Worm (Caenorhabditis elegans) whole organism, mixed stage, embryonic: Measurements from ENCODE around the gene srd-43.

Source experiments
- ces-1 ChIP-seq: fragments of 150-350 bp; optimal IDR thresholded peaks from 2 replicates; lab custom pipeline; 2014; ENCODE audit warnings: missing biosample characterization, missing genetic modification reagents, missing genetic modification characterization
- elt-1 ChIP-seq: sonication (generic microtip); optimal IDR thresholded peaks from 2 replicates; lab custom pipeline; 2017; ENCODE audit warnings: missing genetic modification characterization, mild to moderate bottlenecking, missing compliant biosample characterization, antibody characterized with exemption, moderate library complexity, borderline replicate concordance; ENCODE audit not compliant: insufficient read depth
- elt-3 ChIP-seq: fragments of 150-350 bp; optimal IDR thresholded peaks from 2 replicates; lab custom pipeline; 2014; ENCODE audit warnings: missing biosample characterization, missing genetic modification characterization
- hlh-1 ChIP-seq: fragments of 150-350 bp; optimal IDR thresholded peaks from 2 replicates; lab custom pipeline; 2014; ENCODE audit warnings: missing biosample characterization, missing genetic modification reagents, missing genetic modification characterization
- lsy-2 ChIP-seq: fragments of 150-350 bp; optimal IDR thresholded peaks from 2 replicates; lab custom pipeline; 2014; ENCODE audit warnings: missing biosample characterization, missing genetic modification characterization
- mep-1 ChIP-seq: fragments of 150-350 bp; optimal IDR thresholded peaks from 2 replicates; lab custom pipeline; 2017; ENCODE audit warnings: missing biosample characterization, missing genetic modification reagents, missing genetic modification characterization, inconsistent platforms
- nhr-12 ChIP-seq: fragments of 150-350 bp; optimal IDR thresholded peaks from 2 replicates; lab custom pipeline; 2014; ENCODE audit warnings: missing biosample characterization, missing genetic modification characterization
- nhr-237 ChIP-seq: fragments of 150-350 bp; optimal IDR thresholded peaks from 2 replicates; lab custom pipeline; 2014; ENCODE audit warnings: missing biosample characterization, missing genetic modification characterization
- pha-4 ChIP-seq: fragments of 150-350 bp; optimal IDR thresholded peaks from 2 replicates; lab custom pipeline; 2018; ENCODE audit warnings: missing biosample characterization, missing genetic modification reagents, missing genetic modification characterization
- snpc-4 ChIP-seq: fragments of 150-350 bp; optimal IDR thresholded peaks from 2 replicates; lab custom pipeline; 2014; ENCODE audit warnings: missing biosample characterization, missing genetic modification characterization
- sptf-1 ChIP-seq: sonication (generic microtip); optimal IDR thresholded peaks from 2 replicates; lab custom pipeline; 2017; ENCODE audit warnings: mild to moderate bottlenecking, missing genetic modification characterization, moderate library complexity, missing compliant biosample characterization
- tbx-8 ChIP-seq: fragments of 200-800 bp; sonication (Bioruptor generic); optimal IDR thresholded peaks from 2 replicates; lab custom pipeline; 2018; ENCODE audit warnings: mild to moderate bottlenecking, missing genetic modification characterization, moderate library complexity, missing compliant biosample characterization
- unc-62 ChIP-seq: fragments of 150-350 bp; optimal IDR thresholded peaks from 2 replicates; lab custom pipeline; 2014; ENCODE audit warnings: missing biosample characterization, missing genetic modification reagents, missing genetic modification characterization
- ztf-11 ChIP-seq: fragments of 150-350 bp; optimal IDR thresholded peaks from 2 replicates; lab custom pipeline; 2014; ENCODE audit warnings: missing biosample characterization, missing genetic modification characterization

ce11 chrX:13290531-13290930 lies 15.1 kb downstream of the srd-43 start, which contains the start of gene R04D3.3:
- no peak for TF ChIP-seq mep-1 (tag; lab: Kevin White, UChicago)
- no peak for TF ChIP-seq pha-4 (tag; lab: Kevin White, UChicago)
- no peak for TF ChIP-seq tbx-8 (GFP tag; lab: Kevin White, UChicago)
- TF ChIP-seq ces-1: no peak
- no peak for TF ChIP-seq sptf-1
- no peak for TF ChIP-seq nhr-237 (tag; lab: Kevin White, UChicago)
- TF ChIP-seq unc-62 (GFP tag; lab: Kevin White, UChicago): no peak
- no peak for TF ChIP-seq elt-3
- no peak for TF ChIP-seq nhr-12 (tag; lab: Kevin White, UChicago)
- TF ChIP-seq elt-1: no peak
- no peak for TF ChIP-seq lsy-2 (tag; lab: Kevin White, UChicago)
- TF ChIP-seq hlh-1 (tag; lab: Kevin White, UChicago): no peak
- no peak for TF ChIP-seq snpc-4 (tag; lab: Kevin White, UChicago)
- no peak for TF ChIP-seq ztf-11 (tag; lab: Kevin White, UChicago)
